Fruit fly (Drosophila melanogaster) whole organism, wandering third instar larva: ENCODE measurements around the gene Ilk.

ENCODE experiments used
- CG32264 ChIP-seq: fragments of 200-800 bp; sonication (Bioruptor generic); optimal IDR thresholded peaks from 2 replicates; lab custom pipeline; 2016; ENCODE audit warnings: missing biosample characterization, missing genetic modification characterization
- Dif ChIP-seq: fragments of 200-275, 200-300 bp; sonication (Bioruptor generic); optimal IDR thresholded peaks from 2 replicates; lab custom pipeline; 2018; ENCODE audit warnings: missing biosample characterization, missing genetic modification characterization; ENCODE audit not compliant: partially characterized antibody
- HLH106 ChIP-seq: fragments of 200-800 bp; optimal IDR thresholded peaks from 3 replicates; lab custom pipeline; 2019; ENCODE audit warnings: missing biosample characterization, mild to moderate bottlenecking, missing genetic modification characterization, moderate library complexity
- Mio ChIP-seq: sonication (Bioruptor generic); optimal IDR thresholded peaks from 2 replicates; lab custom pipeline; 2016; ENCODE audit warnings: missing biosample characterization, missing genetic modification characterization
- Myc ChIP-seq: fragments of >200 bp; optimal IDR thresholded peaks from 2 replicates; lab custom pipeline; 2017
- N ChIP-seq: fragments of >200 bp; optimal IDR thresholded peaks from 2 replicates; lab custom pipeline; 2018; ENCODE audit warnings: missing biosample characterization, missing external identifiers, missing genetic modification characterization
- OdsH ChIP-seq: fragments of 200-800 bp; sonication (Bioruptor generic); optimal IDR thresholded peaks from 2 replicates; lab custom pipeline; 2016; ENCODE audit warnings: missing biosample characterization, mild to moderate bottlenecking, missing genetic modification characterization
- ey ChIP-seq: fragments of 200-800 bp; sonication (Bioruptor generic); optimal IDR thresholded peaks from 2 replicates; lab custom pipeline; 2016; ENCODE audit warnings: missing biosample characterization, missing genetic modification characterization
- fru ChIP-seq: fragments of 200-800 bp; sonication (Bioruptor generic); optimal IDR thresholded peaks from 3 replicates; lab custom pipeline; 2016; ENCODE audit warnings: missing biosample characterization, mild to moderate bottlenecking, missing genetic modification characterization
- h ChIP-seq: fragments of 200-800 bp; sonication (Bioruptor generic); optimal IDR thresholded peaks from 3 replicates; lab custom pipeline; 2016; ENCODE audit warnings: missing biosample characterization, mild to moderate bottlenecking, missing genetic modification characterization
- pan ChIP-seq: fragments of >200 bp; optimal IDR thresholded peaks from 2 replicates; lab custom pipeline; 2017
- psq ChIP-seq: fragments of 200-800 bp; sonication (Bioruptor generic); optimal IDR thresholded peaks from 3 replicates; lab custom pipeline; 2017; ENCODE audit warnings: missing biosample characterization, mild to moderate bottlenecking, missing genetic modification characterization, moderate library complexity
- usp ChIP-seq: fragments of >200 bp; optimal IDR thresholded peaks from 2 replicates; lab custom pipeline; 2017; ENCODE audit warnings: missing biosample characterization, missing genetic modification characterization

dm6 chr3L:21229764-21230163 lies 13.1 kb downstream of the Ilk start:
- TF ChIP-seq Myc (lab: Kevin White, UChicago) (no peak), usp (GFP tag; lab: Kevin White, UChicago) (no peak), ey (GFP tag; lab: Kevin White, UChicago) (no peak), CG32264 (no peak), pan (no peak), Mio (no peak), psq (GFP tag; lab: Kevin White, UChicago) (no peak), fru (no peak), HLH106 (tag; lab: Kevin White, UChicago) (no peak), N (GFP tag; lab: Kevin White, UChicago) (no peak), h (no peak), Dif (GFP tag; lab: Kevin White, UChicago) (no peak), OdsH (GFP tag; lab: Kevin White, UChicago) (no peak)
